In the genomic region with DNA sequence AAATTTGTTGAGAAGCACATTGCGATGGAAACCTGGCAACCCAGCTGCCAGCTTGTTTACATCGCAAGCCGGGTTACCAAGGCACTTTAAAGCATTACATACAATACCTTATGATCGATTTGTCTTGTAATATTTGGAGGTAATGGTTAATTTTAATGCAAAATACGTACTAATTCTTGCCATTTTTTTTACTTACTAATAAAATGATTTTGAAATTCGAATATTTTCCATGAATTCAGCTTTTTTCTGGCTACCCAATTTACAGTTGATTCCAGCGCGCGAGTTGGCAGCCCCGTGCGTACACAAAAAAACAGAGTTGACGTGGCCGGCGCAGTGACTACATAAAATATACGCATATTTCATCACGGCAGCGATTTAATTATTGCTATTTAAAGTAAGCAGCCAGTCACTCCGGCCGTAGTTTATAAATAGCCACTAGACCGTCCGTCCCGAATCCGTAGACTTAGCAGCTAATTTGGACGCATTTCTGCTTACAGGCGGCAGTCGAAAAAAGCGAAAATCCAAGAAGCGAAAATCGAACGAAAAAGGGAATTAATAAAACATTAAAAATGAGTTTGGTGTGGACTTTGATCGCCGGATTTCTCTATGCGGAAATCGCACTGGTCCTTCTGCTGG, we compare ENCODE assay signal across 2 fruit fly cellular contexts.
TF ChIP-seq lines count a peak whose summit lies in the region.

A gene (minus strand): TSS at position 270 of the 636 bp plus-strand sequence.
A gene (plus strand): TSS at position 310 of the 636 bp plus-strand sequence.

TF ChIP-seq in whole organism, embryonic, 481 proteins besides CTCF, POLR2A, EP300 and RAD21 (continued from another document and continues in another):
- TF ChIP-seq CG9797 (GFP tag; optimal IDR thresholded peaks at IDR 0.05; lab: Kevin White, UChicago): peak; percentile 52
- no peak for TF ChIP-seq TFAM (GFP tag; optimal IDR thresholded peaks at IDR 0.05; lab: Kevin White, UChicago)
- TF ChIP-seq sens-2 (GFP tag; IDR thresholded peaks at IDR 0.05; lab: Robert Waterston, UW): peak; percentile 55; the same call in 1 of the 2 replicates
- TF ChIP-seq Dll (GFP tag; IDR thresholded peaks at IDR 0.05; lab: Robert Waterston, UW; ENCODE audit: partially characterized antibody): peak; percentile 59; the same call in 2 of the 4 replicates
- TF ChIP-seq Hsf (GFP tag; optimal IDR thresholded peaks at IDR 0.05; lab: Kevin White, UChicago): peak; percentile 95
- TF ChIP-seq Lhr (GFP tag; optimal IDR thresholded peaks at IDR 0.05; lab: Kevin White, UChicago): peak; percentile 85
- peak; percentile 91 for TF ChIP-seq CG13894 (tag; optimal IDR thresholded peaks at IDR 0.05; lab: Kevin White, UChicago)
- TF ChIP-seq ttk (GFP tag; IDR thresholded peaks at IDR 0.05; lab: Robert Waterston, UW): peak; percentile 85
- TF ChIP-seq CG9876 (GFP tag; optimal IDR thresholded peaks at IDR 0.05; lab: Kevin White, UChicago): peak; percentile 85
- peak; percentile 59 for TF ChIP-seq CG31365 (tag; optimal IDR thresholded peaks at IDR 0.05; lab: Kevin White, UChicago)
- TF ChIP-seq CG18764 (GFP tag; optimal IDR thresholded peaks at IDR 0.05; lab: Kevin White, UChicago): peak; percentile 87
- peak; percentile 85 for TF ChIP-seq CG18476 (GFP tag; optimal IDR thresholded peaks at IDR 0.05; lab: Kevin White, UChicago)
- TF ChIP-seq Atf-2 (GFP tag; optimal IDR thresholded peaks at IDR 0.05; lab: Kevin White, UChicago): peak; percentile 90
- peak; percentile 79 for TF ChIP-seq Usf (GFP tag; optimal IDR thresholded peaks at IDR 0.05; lab: Kevin White, UChicago)
- peak; percentile 67 for TF ChIP-seq BtbVII (GFP tag; optimal IDR thresholded peaks at IDR 0.05; lab: Kevin White, UChicago)
- TF ChIP-seq pfk (GFP tag; optimal IDR thresholded peaks at IDR 0.05; lab: Kevin White, UChicago): peak; percentile 26
- peak; percentile 67 for TF ChIP-seq CG30431 (GFP tag; optimal IDR thresholded peaks at IDR 0.05; lab: Kevin White, UChicago)
- TF ChIP-seq Six4 (GFP tag; optimal IDR thresholded peaks at IDR 0.05; lab: Kevin White, UChicago): peak; percentile 82
- no peak for TF ChIP-seq GATAe (GFP tag; conservative IDR thresholded peaks at IDR 0.05; lab: Robert Waterston, UW)
- TF ChIP-seq wdn (GFP tag; IDR thresholded peaks at IDR 0.05; lab: Robert Waterston, UW): peak; percentile 79
- peak; percentile 77 for TF ChIP-seq Mad (GFP tag; optimal IDR thresholded peaks at IDR 0.05; lab: Kevin White, UChicago)
- TF ChIP-seq gcm2 (GFP tag; optimal IDR thresholded peaks at IDR 0.05; lab: Kevin White, UChicago): peak; percentile 80
- TF ChIP-seq caup (GFP tag; optimal IDR thresholded peaks at IDR 0.05; lab: Kevin White, UChicago; ENCODE audit: severe bottlenecking): peak; percentile 86
- TF ChIP-seq Ets65A (GFP tag; lab: Kevin White, UChicago): peak; percentile 99
- peak; percentile 50; the same call in 1 of the 3 replicates for TF ChIP-seq otp (GFP tag; IDR thresholded peaks at IDR 0.05; lab: Robert Waterston, UW)
- TF ChIP-seq tna (GFP tag; IDR thresholded peaks at IDR 0.05; lab: Robert Waterston, UW; ENCODE audit: partially characterized antibody): no peak
- TF ChIP-seq CG4282 (GFP tag; optimal IDR thresholded peaks at IDR 0.05; lab: Kevin White, UChicago): peak; percentile 83
- TF ChIP-seq nerfin-2 (GFP tag; IDR thresholded peaks at IDR 0.05; lab: Robert Waterston, UW; ENCODE audit: partially characterized antibody): no peak
- TF ChIP-seq CG13424 (tag; optimal IDR thresholded peaks at IDR 0.05; lab: Kevin White, UChicago): peak; percentile 93
- TF ChIP-seq salm (tag; optimal IDR thresholded peaks at IDR 0.05; lab: Kevin White, UChicago): peak; percentile 72
- peak; percentile 75 for TF ChIP-seq Vsx1 (GFP tag; optimal IDR thresholded peaks at IDR 0.05; lab: Kevin White, UChicago)
- peak; percentile 78 for TF ChIP-seq CG7271 (tag; optimal IDR thresholded peaks at IDR 0.05; lab: Kevin White, UChicago)
- TF ChIP-seq Stat92E (GFP tag; optimal IDR thresholded peaks at IDR 0.05; lab: Kevin White, UChicago): no peak
- TF ChIP-seq Ets97D (GFP tag; optimal IDR thresholded peaks at IDR 0.05; lab: Kevin White, UChicago): peak; percentile 85
- TF ChIP-seq ash1 (GFP tag; optimal IDR thresholded peaks at IDR 0.05; lab: Kevin White, UChicago): peak; percentile 33
- peak; percentile 87; the same call in 3 of the 4 replicates for TF ChIP-seq Gug (GFP tag; IDR thresholded peaks at IDR 0.05; lab: Robert Waterston, UW)
- peak; percentile 86 for TF ChIP-seq Atf6 (GFP tag; IDR thresholded peaks at IDR 0.05; lab: Robert Waterston, UW)
- peak; percentile 84 for TF ChIP-seq Mrtf (GFP tag; IDR thresholded peaks at IDR 0.05; lab: Robert Waterston, UW)
- TF ChIP-seq pita (GFP tag; optimal IDR thresholded peaks at IDR 0.05; lab: Kevin White, UChicago): no peak
- TF ChIP-seq Scr (GFP tag; IDR thresholded peaks at IDR 0.05; lab: Robert Waterston, UW; ENCODE audit: partially characterized antibody): no peak; the same call in 1 of the 2 replicates
- TF ChIP-seq CG10462 (GFP tag; optimal IDR thresholded peaks at IDR 0.05; lab: Kevin White, UChicago): peak; percentile 86
- TF ChIP-seq CG2889 (GFP tag; IDR thresholded peaks at IDR 0.05; lab: Robert Waterston, UW): peak; percentile 80
- no peak for TF ChIP-seq odd (GFP tag; optimal IDR thresholded peaks at IDR 0.05; lab: Kevin White, UChicago)
- TF ChIP-seq CG2678 (tag; optimal IDR thresholded peaks at IDR 0.05; lab: Kevin White, UChicago): peak; percentile 90
- peak; percentile 91 for TF ChIP-seq CG3281 (GFP tag; optimal IDR thresholded peaks at IDR 0.05; lab: Kevin White, UChicago)
- TF ChIP-seq seq (GFP tag; IDR thresholded peaks at IDR 0.05; lab: Robert Waterston, UW): peak; percentile 79
- TF ChIP-seq CG11093 (GFP tag; IDR thresholded peaks at IDR 0.05; lab: Robert Waterston, UW): peak; percentile 78
- peak; percentile 84 for TF ChIP-seq CG11695 (GFP tag; IDR thresholded peaks at IDR 0.05; lab: Robert Waterston, UW)
- TF ChIP-seq CG12744 (GFP tag; optimal IDR thresholded peaks at IDR 0.05; lab: Kevin White, UChicago): peak; percentile 85
- peak; percentile 90 for TF ChIP-seq Meics (GFP tag; optimal IDR thresholded peaks at IDR 0.05; lab: Kevin White, UChicago)
- peak; percentile 6; the same call in 1 of the 2 replicates for TF ChIP-seq Ravus (GFP tag; IDR thresholded peaks at IDR 0.05; lab: Robert Waterston, UW)
- TF ChIP-seq bcd (GFP tag; optimal IDR thresholded peaks at IDR 0.05; lab: Kevin White, UChicago): peak; percentile 90
- peak; percentile 48; the same call in 1 of the 2 replicates for TF ChIP-seq CG10321 (GFP tag; IDR thresholded peaks at IDR 0.05; lab: Robert Waterston, UW)
- peak; percentile 76 for TF ChIP-seq CG9437 (GFP tag; optimal IDR thresholded peaks at IDR 0.05; lab: Kevin White, UChicago)
- peak; percentile 81 for TF ChIP-seq repo (GFP tag; optimal IDR thresholded peaks at IDR 0.05; lab: Kevin White, UChicago)
- TF ChIP-seq nerfin-1 (tag; optimal IDR thresholded peaks at IDR 0.05; lab: Kevin White, UChicago): peak; percentile 88
- peak; percentile 84 for TF ChIP-seq chm (GFP tag; IDR thresholded peaks at IDR 0.05; lab: Robert Waterston, UW)
- TF ChIP-seq vvl (GFP tag; IDR thresholded peaks at IDR 0.05; lab: Robert Waterston, UW): peak; percentile 94
- no peak for TF ChIP-seq br (optimal IDR thresholded peaks at IDR 0.05; lab: Kevin White, UChicago)
- TF ChIP-seq dmrt99B (tag; optimal IDR thresholded peaks at IDR 0.05; lab: Kevin White, UChicago): peak; percentile 84

TF ChIP-seq in whole organism, prepupa, 60 proteins besides CTCF, POLR2A, EP300 and RAD21 (continued from another document):
- TF ChIP-seq Smox (GFP tag; optimal IDR thresholded peaks at IDR 0.05; lab: Kevin White, UChicago): no peak
- peak; percentile 70 for TF ChIP-seq dsx (GFP tag; optimal IDR thresholded peaks at IDR 0.05; lab: Kevin White, UChicago; ENCODE audit: poor library complexity, severe bottlenecking)
- TF ChIP-seq Lpt (GFP tag; optimal IDR thresholded peaks at IDR 0.05; lab: Kevin White, UChicago): peak; percentile 86
- peak; percentile 81 for TF ChIP-seq CG11762 (GFP tag; optimal IDR thresholded peaks at IDR 0.05; lab: Kevin White, UChicago; ENCODE audit: insufficient read depth)
- peak; percentile 95 for TF ChIP-seq CG31627 (GFP tag; optimal IDR thresholded peaks at IDR 0.05; lab: Kevin White, UChicago)
- peak; percentile 90 for TF ChIP-seq CG3919 (GFP tag; optimal IDR thresholded peaks at IDR 0.05; lab: Kevin White, UChicago)
- TF ChIP-seq salr (GFP tag; optimal IDR thresholded peaks at IDR 0.05; lab: Kevin White, UChicago): peak; percentile 66 to 80
- TF ChIP-seq CG15336 (GFP tag; IDR thresholded peaks at IDR 0.05; lab: Robert Waterston, UW): peak; percentile 72
- peak; percentile 84 for TF ChIP-seq CG11902 (GFP tag; optimal IDR thresholded peaks at IDR 0.05; lab: Kevin White, UChicago)
- TF ChIP-seq CG6808 (GFP tag; optimal IDR thresholded peaks at IDR 0.05; lab: Kevin White, UChicago): peak; percentile 85
- TF ChIP-seq Eip78C (GFP tag; lab: Kevin White, UChicago): peak; percentile 90
- TF ChIP-seq Gug (GFP tag; IDR thresholded peaks at IDR 0.05; lab: Robert Waterston, UW): peak; percentile 82
